Worm (Caenorhabditis elegans): Measurements from ENCODE around the gene R09A8.9.

DNA sequence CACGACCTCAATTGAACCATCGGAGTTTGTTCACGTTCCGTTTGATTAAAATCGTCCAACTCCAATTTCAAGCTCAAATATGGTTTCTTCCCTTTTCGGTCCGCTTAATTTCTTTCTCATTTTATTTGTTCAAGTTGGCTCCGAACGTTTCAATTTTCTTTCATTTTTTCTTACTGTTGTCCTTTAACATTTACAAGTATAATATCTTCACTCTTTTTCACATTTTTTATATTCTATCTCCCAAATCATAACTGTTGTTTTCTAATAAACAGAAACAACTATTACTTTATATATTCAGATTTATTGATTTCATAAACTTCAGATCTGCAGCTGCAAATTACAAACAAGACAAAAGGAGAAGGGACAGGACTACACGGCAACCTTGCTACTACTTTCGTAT lies 20.2 kb upstream of the R09A8.9 start:
- no peak for TF ChIP-seq ZK546.5 (tag; optimal IDR thresholded peaks at IDR 0.05)
- TF ChIP-seq F26F4.8 (GFP tag; conservative IDR thresholded peaks at IDR 0.05), result no peak
- TF ChIP-seq ceh-28 (tag; optimal IDR thresholded peaks at IDR 0.05), result no peak
- TF ChIP-seq lin-13 (GFP tag; optimal IDR thresholded peaks at IDR 0.05), result no peak
- TF ChIP-seq F49E8.2 (tag; optimal IDR thresholded peaks at IDR 0.05; ENCODE audit: borderline replicate concordance), result no peak
- TF ChIP-seq unc-39 (tag; optimal IDR thresholded peaks at IDR 0.05), result no peak
